Fruit fly (Drosophila melanogaster) whole organism, pupa: Measurements from ENCODE around the gene Moca-cyp.

Experiments
- CG32121 ChIP-seq: fragments of 200-800 bp; sonication (Bioruptor generic); IDR thresholded peaks from 2 replicates; pipeline ENCODE4 v1.3.6; 2022; ENCODE audit warnings: missing biosample characterization, missing genetic modification characterization
- CG34367 ChIP-seq: fragments of 200-800 bp; sonication (Bioruptor generic); optimal IDR thresholded peaks from 2 replicates; lab custom pipeline; 2018; ENCODE audit warnings: missing biosample characterization, mild to moderate bottlenecking, missing genetic modification characterization
- CG8159 ChIP-seq: fragments of 200-800 bp; sonication (Bioruptor generic); optimal IDR thresholded peaks from 3 replicates; lab custom pipeline; 2018; ENCODE audit warnings: missing biosample characterization, mild to moderate bottlenecking, missing genetic modification characterization, moderate library complexity
- CG8301 ChIP-seq: fragments of 200-800 bp; sonication (Bioruptor generic); optimal IDR thresholded peaks from 2 replicates; lab custom pipeline; 2018; ENCODE audit warnings: missing biosample characterization, mild to moderate bottlenecking, missing genetic modification characterization
- Pif1B ChIP-seq: fragments of 200-800 bp; sonication (Bioruptor generic); optimal IDR thresholded peaks from 3 replicates; lab custom pipeline; 2016; ENCODE audit warnings: missing biosample characterization, missing genetic modification characterization
- gl ChIP-seq: fragments of 200-800 bp; sonication (Bioruptor generic); optimal IDR thresholded peaks from 2 replicates; lab custom pipeline; 2018; ENCODE audit warnings: missing biosample characterization, mild to moderate bottlenecking, missing genetic modification characterization
- rn ChIP-seq: fragments of 200-800 bp; sonication (Bioruptor generic); IDR thresholded peaks from 2 replicates; pipeline ENCODE4 v1.3.6; 2022; ENCODE audit warnings: missing biosample characterization, missing genetic modification characterization

DNA sequence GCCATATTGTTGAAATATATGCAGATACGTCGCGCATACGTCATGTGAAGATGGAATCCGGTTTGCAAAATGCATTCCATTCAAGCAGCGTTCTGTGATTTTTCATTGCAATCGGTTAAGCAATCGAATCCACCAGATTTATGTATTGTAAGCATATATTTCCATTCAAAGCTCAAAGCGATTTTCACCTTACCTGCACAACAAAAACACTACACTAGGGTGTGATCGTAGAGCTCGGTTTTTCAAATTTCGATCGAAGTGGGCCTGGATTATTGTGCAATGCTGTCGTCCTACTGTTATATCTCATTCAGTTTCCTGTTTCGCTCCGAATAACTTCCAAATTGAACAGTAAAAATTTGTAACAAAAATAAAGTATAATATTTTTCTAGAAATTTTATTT lies 49.1 kb upstream of the Moca-cyp start, which contains the start of gene Mst98Ca:
- no peak for TF ChIP-seq CG8301 (tag; lab: Kevin White, UChicago)
- no peak for TF ChIP-seq CG34367 (tag; lab: Kevin White, UChicago)
- TF ChIP-seq CG8159 (tag; lab: Kevin White, UChicago): no peak
- TF ChIP-seq gl (tag; lab: Kevin White, UChicago): no peak
- TF ChIP-seq Pif1B (GFP tag; lab: Kevin White, UChicago): no peak
- TF ChIP-seq rn (GFP tag; lab: Robert Waterston, UW): no peak
- TF ChIP-seq CG32121 (GFP tag; lab: Robert Waterston, UW): no peak
